Fruit fly (Drosophila melanogaster): ENCODE measurements around the gene CG11403.

Gene CG11403

dm6 chrX:1284238-1284637, 44.6 kb upstream of the CG11403 start:
- peak; percentile 11 for TF ChIP-seq Vsx1 (GFP tag; optimal IDR thresholded peaks at IDR 0.05)
- TF ChIP-seq CG12769 (tag; optimal IDR thresholded peaks at IDR 0.05): peak; percentile 86
- TF ChIP-seq dysf (GFP tag; IDR thresholded peaks at IDR 0.05): 0 out of 3 replicates have a peak, but pooled peaks have one; percentile 10
- TF ChIP-seq oc (tag; optimal IDR thresholded peaks at IDR 0.05): peak; percentile 70
- peak; percentile 45 for TF ChIP-seq sens (GFP tag)
- peak; percentile 81 for TF ChIP-seq abd-A (tag; optimal IDR thresholded peaks at IDR 0.05)
- peak; percentile 17 for TF ChIP-seq kay (GFP tag; optimal IDR thresholded peaks at IDR 0.05)
- TF ChIP-seq crol (GFP tag; IDR thresholded peaks at IDR 0.05): peak; percentile 55
- TF ChIP-seq CG16815 (GFP tag; optimal IDR thresholded peaks at IDR 0.05): no peak
- TF ChIP-seq scrt (GFP tag; optimal IDR thresholded peaks at IDR 0.05): no peak
- TF ChIP-seq Adf1 (GFP tag; IDR thresholded peaks at IDR 0.05): no peak; the same call in 1 of the 2 replicates
- peak; percentile 84 for TF ChIP-seq vvl (GFP tag; IDR thresholded peaks at IDR 0.05)
- peak; percentile 16 for TF ChIP-seq CG13894 (tag; optimal IDR thresholded peaks at IDR 0.05)
- TF ChIP-seq Med (GFP tag): peak; percentile 50
- TF ChIP-seq Nf-YA (GFP tag; IDR thresholded peaks at IDR 0.05): no peak
- peak; percentile 2 for TF ChIP-seq CG10543 (GFP tag; optimal IDR thresholded peaks at IDR 0.05)
- peak; percentile 93 for TF ChIP-seq sd (tag; optimal IDR thresholded peaks at IDR 0.05)
- TF ChIP-seq chinmo (GFP tag; IDR thresholded peaks at IDR 0.05; ENCODE audit: partially characterized antibody): peak; percentile 85
- TF ChIP-seq Rfx (GFP tag; IDR thresholded peaks at IDR 0.05): 0 out of 2 replicates have a peak, but pooled peaks have one; percentile 6
- TF ChIP-seq ci (GFP tag; IDR thresholded peaks at IDR 0.05): 0 out of 3 replicates have a peak, but pooled peaks have one; percentile 34

- TF ChIP-seq CG18011 (GFP tag; optimal IDR thresholded peaks at IDR 0.05) (no peak), grn (GFP tag; optimal IDR thresholded peaks at IDR 0.05) (peak; percentile 73), Jarid2 (GFP tag; optimal IDR thresholded peaks at IDR 0.05) (no peak), exex (tag; optimal IDR thresholded peaks at IDR 0.05) (peak; percentile 88), Nf-YC (tag; optimal IDR thresholded peaks at IDR 0.05) (peak; percentile 90), Mes4 (GFP tag; optimal IDR thresholded peaks at IDR 0.05) (no peak), CG2875 (GFP tag; optimal IDR thresholded peaks at IDR 0.05) (no peak), Camta (GFP tag; optimal IDR thresholded peaks at IDR 0.05) (no peak), Nf-YB (GFP tag; optimal IDR thresholded peaks at IDR 0.05) (peak; percentile 91), CG9609 (GFP tag; optimal IDR thresholded peaks at IDR 0.05) (no peak), sug (tag; optimal IDR thresholded peaks at IDR 0.05) (peak; percentile 45), GATAe (GFP tag; conservative IDR thresholded peaks at IDR 0.05) (peak; percentile 51; the same call in 1 of the 2 replicates), MTF-1 (GFP tag; optimal IDR thresholded peaks at IDR 0.05; ENCODE audit: borderline replicate concordance) (no peak), CG7928 (GFP tag; optimal IDR thresholded peaks at IDR 0.05) (no peak), Deaf1 (tag; optimal IDR thresholded peaks at IDR 0.05) (peak; percentile 72), E2f1 (GFP tag; IDR thresholded peaks at IDR 0.05) (no peak)
Measured at dm6 chrX:1282953-1283568, 43.4 kb upstream of the CG11403 start.

dm6 chrX:1282433-1282832, 42.7 kb upstream of the CG11403 start:
- TF ChIP-seq unc-4 (GFP tag; IDR thresholded peaks at IDR 0.05; ENCODE audit: partially characterized antibody): no peak
- no peak for TF ChIP-seq CG9609 (GFP tag; optimal IDR thresholded peaks at IDR 0.05)
- peak; percentile 27 for TF ChIP-seq sug (tag; optimal IDR thresholded peaks at IDR 0.05)
- TF ChIP-seq CG14667 (GFP tag; IDR thresholded peaks at IDR 0.05): no peak
- TF ChIP-seq aop (GFP tag; IDR thresholded peaks at IDR 0.05): no peak
- peak; percentile 35 for TF ChIP-seq kay (GFP tag; optimal IDR thresholded peaks at IDR 0.05)
- TF ChIP-seq Poxn (GFP tag; IDR thresholded peaks at IDR 0.05): no peak
- no peak for TF ChIP-seq prd (optimal IDR thresholded peaks at IDR 0.05)
- TF ChIP-seq prd (GFP tag; IDR thresholded peaks at IDR 0.05): no peak
- TF ChIP-seq sisA (GFP tag; IDR thresholded peaks at IDR 0.05): no peak
- no peak for TF ChIP-seq dati (GFP tag; IDR thresholded peaks at IDR 0.05)
- no peak for TF ChIP-seq CG7987 (GFP tag; optimal IDR thresholded peaks at IDR 0.05)
- TF ChIP-seq NFAT (GFP tag; IDR thresholded peaks at IDR 0.05): 0 out of 2 replicates have a peak, but pooled peaks have one; percentile 25
- no peak for TF ChIP-seq CG11085 (GFP tag; IDR thresholded peaks at IDR 0.05)
- no peak for TF ChIP-seq CG17186 (GFP tag; optimal IDR thresholded peaks at IDR 0.05)
- TF ChIP-seq amos (GFP tag; IDR thresholded peaks at IDR 0.05; ENCODE audit: partially characterized antibody): no peak
- peak; percentile 42 for TF ChIP-seq Adf1 (GFP tag; IDR thresholded peaks at IDR 0.05)
